Worm (Caenorhabditis elegans): Measurements from ENCODE around the gene lido-16.

lido-16 gene

ce11 chrII:6484876-6485526 lies at the start of gene lido-16, which contains the start of gene plpp-1.2:
TSS of gene lido-16 (minus strand) at chrII:6484976.
TSS of gene plpp-1.2 (plus strand) at chrII:6485476.
- TF ChIP-seq dao-5 (tag; optimal IDR thresholded peaks at IDR 0.05) = no peak
- no peak for TF ChIP-seq W03F9.2 (tag; optimal IDR thresholded peaks at IDR 0.05)
- TF ChIP-seq him-1 (tag; optimal IDR thresholded peaks at IDR 0.05) = no peak

- TF ChIP-seq dao-5 (tag; optimal IDR thresholded peaks at IDR 0.05) (no peak), W03F9.2 (tag; optimal IDR thresholded peaks at IDR 0.05) (no peak), him-1 (tag; optimal IDR thresholded peaks at IDR 0.05) (no peak)
These were observed 47.2 kb upstream of the lido-16 start, which contains the start of gene abcx-1 for ce11 chrII:6531940-6532339. TSS of gene abcx-1 (plus strand) at chrII:6532163.

ce11 chrII:6531527-6531926 lies 46.8 kb upstream of the lido-16 start, which contains the start of gene abch-1:
TSS of gene abch-1 (minus strand) at chrII:6531627.
- TF ChIP-seq dao-5 (tag; optimal IDR thresholded peaks at IDR 0.05) (no peak), W03F9.2 (tag; optimal IDR thresholded peaks at IDR 0.05) (no peak), him-1 (tag; optimal IDR thresholded peaks at IDR 0.05) (no peak)

- TF ChIP-seq W03F9.2 (tag; optimal IDR thresholded peaks at IDR 0.05) (no peak), dao-5 (tag; optimal IDR thresholded peaks at IDR 0.05) (no peak), him-1 (tag; optimal IDR thresholded peaks at IDR 0.05) (no peak)
These were observed 43.9 kb upstream of the lido-16 start, which contains the start of gene C56E6.4 for ce11 chrII:6528629-6529028. TSS of gene C56E6.4 (minus strand) at chrII:6528729.

ce11 chrII:6526136-6526684 lies 41.4 kb upstream of the lido-16 start:
- no peak for TF ChIP-seq W03F9.2 (tag; optimal IDR thresholded peaks at IDR 0.05)
- TF ChIP-seq dao-5 (tag; optimal IDR thresholded peaks at IDR 0.05) = no peak
- TF ChIP-seq him-1 (tag; optimal IDR thresholded peaks at IDR 0.05) = no peak

ce11 chrII:6524501-6524977 lies 39.8 kb upstream of the lido-16 start, which contains the start of gene C56E6.2:
TSS of gene C56E6.2 (plus strand) at chrII:6524927.
- TF ChIP-seq him-1 (tag; optimal IDR thresholded peaks at IDR 0.05) (no peak), W03F9.2 (tag; optimal IDR thresholded peaks at IDR 0.05) (no peak), dao-5 (tag; optimal IDR thresholded peaks at IDR 0.05) (no peak)

ce11 chrII:6523940-6524339 lies 39.2 kb upstream of the lido-16 start:
- no peak for TF ChIP-seq W03F9.2 (tag; optimal IDR thresholded peaks at IDR 0.05)
- TF ChIP-seq him-1 (tag; optimal IDR thresholded peaks at IDR 0.05) = no peak
- no peak for TF ChIP-seq dao-5 (tag; optimal IDR thresholded peaks at IDR 0.05)

- TF ChIP-seq him-1 (tag; optimal IDR thresholded peaks at IDR 0.05) = no peak
- TF ChIP-seq W03F9.2 (tag; optimal IDR thresholded peaks at IDR 0.05) = no peak
- TF ChIP-seq dao-5 (tag; optimal IDR thresholded peaks at IDR 0.05) = no peak
These were observed 38.0 kb upstream of the lido-16 start for ce11 chrII:6522622-6523254.

- TF ChIP-seq W03F9.2 (tag; optimal IDR thresholded peaks at IDR 0.05) = no peak
- TF ChIP-seq him-1 (tag; optimal IDR thresholded peaks at IDR 0.05) = no peak
- no peak for TF ChIP-seq dao-5 (tag; optimal IDR thresholded peaks at IDR 0.05)
These were observed 36.5 kb upstream of the lido-16 start, which contains the start of gene toe-2 for ce11 chrII:6521316-6521715. TSS of gene toe-2 (minus strand) at chrII:6521385.

- TF ChIP-seq W03F9.2 (tag; optimal IDR thresholded peaks at IDR 0.05) = no peak
- TF ChIP-seq him-1 (tag; optimal IDR thresholded peaks at IDR 0.05) = no peak
- no peak for TF ChIP-seq dao-5 (tag; optimal IDR thresholded peaks at IDR 0.05)
These were observed 35.3 kb upstream of the lido-16 start for ce11 chrII:6520103-6520502.

- no peak for TF ChIP-seq dao-5 (tag; optimal IDR thresholded peaks at IDR 0.05)
- no peak for TF ChIP-seq W03F9.2 (tag; optimal IDR thresholded peaks at IDR 0.05)
- no peak for TF ChIP-seq him-1 (tag; optimal IDR thresholded peaks at IDR 0.05)
These were observed 34.9 kb upstream of the lido-16 start for ce11 chrII:6519703-6520102.

ce11 chrII:6516276-6516675 lies 31.5 kb upstream of the lido-16 start, which contains the start of gene C56E6.7:
TSS of gene C56E6.7 (plus strand) at chrII:6516576.
- TF ChIP-seq W03F9.2 (tag; optimal IDR thresholded peaks at IDR 0.05) (no peak), him-1 (tag; optimal IDR thresholded peaks at IDR 0.05) (no peak), dao-5 (tag; optimal IDR thresholded peaks at IDR 0.05) (no peak)

ce11 chrII:6513911-6514310 lies 29.1 kb upstream of the lido-16 start, which contains the start of gene R05G9R.1:
TSS of gene R05G9R.1 (minus strand) at chrII:6514011.
- TF ChIP-seq dao-5 (tag; optimal IDR thresholded peaks at IDR 0.05) = no peak
- no peak for TF ChIP-seq W03F9.2 (tag; optimal IDR thresholded peaks at IDR 0.05)
- no peak for TF ChIP-seq him-1 (tag; optimal IDR thresholded peaks at IDR 0.05)

ce11 chrII:6513357-6513756 lies 28.6 kb upstream of the lido-16 start:
- TF ChIP-seq dao-5 (tag; optimal IDR thresholded peaks at IDR 0.05) = no peak
- TF ChIP-seq him-1 (tag; optimal IDR thresholded peaks at IDR 0.05) = no peak
- TF ChIP-seq W03F9.2 (tag; optimal IDR thresholded peaks at IDR 0.05) = no peak
